Fruit fly (Drosophila melanogaster) whole organism, embryonic: ENCODE results near the gene CG9132.
A peak's percentile ranks its signal among the peaks of the same experiment; 100 is the strongest.

Experiments
- B-H1 ChIP-seq: fragments of 200-800 bp; sonication (Bioruptor generic); IDR thresholded peaks from 3 replicates; pipeline ENCODE4 v1.3.6; 2022; ENCODE audit warnings: missing biosample characterization, missing genetic modification characterization
- BEAF-32 ChIP-seq: fragments of 200-800 bp; sonication (Bioruptor generic); optimal IDR thresholded peaks from 3 replicates; lab custom pipeline; 2017; ENCODE audit warnings: missing biosample characterization, missing genetic modification characterization, mild to moderate bottlenecking, moderate library complexity, missing genetic modification reagents
- CG10321 ChIP-seq: fragments of 200-800 bp; sonication (Bioruptor generic); IDR thresholded peaks from 2 replicates; pipeline ENCODE4 v1.3.6; 2022; ENCODE audit warnings: missing biosample characterization, missing genetic modification characterization
- CG11085 ChIP-seq: fragments of 200-800 bp; sonication (Bioruptor generic); IDR thresholded peaks from 2 replicates; pipeline ENCODE4 v1.3.6; 2022; ENCODE audit warnings: missing biosample characterization, missing genetic modification characterization
- CG11247 ChIP-seq: fragments of 200-800 bp; sonication (Bioruptor generic); IDR thresholded peaks from 2 replicates; pipeline ENCODE4 v1.3.6; 2022; ENCODE audit warnings: missing biosample characterization, missing genetic modification characterization
- CG11504 ChIP-seq: fragments of 200-800 bp; sonication (Bioruptor generic); optimal IDR thresholded peaks from 3 replicates; lab custom pipeline; 2019; ENCODE audit warnings: missing biosample characterization, mild to moderate bottlenecking, missing genetic modification characterization, moderate library complexity
- CG12659 ChIP-seq: fragments of 200-800 bp; sonication (Bioruptor generic); optimal IDR thresholded peaks from 3 replicates; lab custom pipeline; 2017; ENCODE audit warnings: mild to moderate bottlenecking, missing biosample characterization, missing genetic modification reagents, missing genetic modification characterization
- CG15514 ChIP-seq: fragments of 200-800 bp; sonication (Bioruptor generic); optimal IDR thresholded peaks from 3 replicates; lab custom pipeline; 2017; ENCODE audit warnings: missing biosample characterization, missing genetic modification characterization, mild to moderate bottlenecking, moderate library complexity, missing genetic modification reagents
- CG15601 ChIP-seq: fragments of 200-800 bp; sonication (Bioruptor generic); optimal IDR thresholded peaks from 3 replicates; lab custom pipeline; 2019; ENCODE audit warnings: missing biosample characterization, mild to moderate bottlenecking, missing genetic modification characterization, moderate library complexity
- CG16779 ChIP-seq: fragments of 200-800 bp; sonication (Bioruptor generic); IDR thresholded peaks from 2 replicates; pipeline ENCODE4 v1.3.6; 2022; ENCODE audit warnings: missing biosample characterization, missing genetic modification characterization
- CG17612 ChIP-seq: fragments of 200-800 bp; sonication (Bioruptor generic); IDR thresholded peaks from 2 replicates; pipeline ENCODE4 v1.3.6; 2022; ENCODE audit warnings: missing biosample characterization, missing genetic modification characterization
- CG18262 ChIP-seq: fragments of 200-800 bp; optimal IDR thresholded peaks from 3 replicates; lab custom pipeline; 2019; ENCODE audit warnings: missing biosample characterization, mild to moderate bottlenecking, missing genetic modification characterization, moderate library complexity
- CG31365 ChIP-seq: fragments of 200-800 bp; sonication (Bioruptor generic); optimal IDR thresholded peaks from 2 replicates; lab custom pipeline; 2018; ENCODE audit warnings: missing biosample characterization, mild to moderate bottlenecking, missing genetic modification characterization
- CG3995 ChIP-seq: fragments of 200-800 bp; sonication (Bioruptor generic); optimal IDR thresholded peaks from 3 replicates; lab custom pipeline; 2016; ENCODE audit warnings: missing biosample characterization, missing genetic modification characterization
- CG4328 ChIP-seq: fragments of 200-800 bp; sonication (Bioruptor generic); optimal IDR thresholded peaks from 3 replicates; lab custom pipeline; 2017; ENCODE audit warnings: missing biosample characterization, missing genetic modification reagents, missing genetic modification characterization
- CG8281 ChIP-seq: fragments of 200-800 bp; sonication (Bioruptor generic); optimal IDR thresholded peaks from 2 replicates; lab custom pipeline; 2018; ENCODE audit warnings: missing biosample characterization, mild to moderate bottlenecking, missing genetic modification characterization, moderate library complexity
- CG8290 ChIP-seq, 3 experiments: fragments of 200-800 bp; sonication (Bioruptor generic); optimal IDR thresholded peaks; 2 replicates each; lab custom pipeline; 2016 to 2019; ENCODE audit warnings: missing biosample characterization in 3 of 3, missing genetic modification characterization in 3 of 3, mild to moderate bottlenecking in 2 of 3, moderate library complexity in 1 of 3
- CG8359 ChIP-seq: fragments of 200-800 bp; sonication (Bioruptor generic); optimal IDR thresholded peaks from 2 replicates; lab custom pipeline; 2017; ENCODE audit warnings: missing biosample characterization, mild to moderate bottlenecking, missing genetic modification characterization, borderline replicate concordance
- CHES-1-like ChIP-seq: fragments of 200-800 bp; sonication (Bioruptor generic); optimal IDR thresholded peaks from 2 replicates; lab custom pipeline; 2016; ENCODE audit warnings: missing biosample characterization, missing genetic modification characterization
- CkIIα-i1 ChIP-seq: fragments of 200-800 bp; sonication (Bioruptor generic); IDR thresholded peaks from 2 replicates; pipeline ENCODE4 v1.3.6; 2022; ENCODE audit warnings: missing biosample characterization, missing genetic modification characterization
- Dek ChIP-seq: fragments of 200-800 bp; sonication (Bioruptor generic); optimal IDR thresholded peaks from 3 replicates; lab custom pipeline; 2019; ENCODE audit warnings: missing biosample characterization, mild to moderate bottlenecking, missing genetic modification characterization, moderate library complexity
- Hr78 ChIP-seq, 2 experiments: fragments of 200-800 bp in 1 of 2; fragments of >200 bp in 1 of 2; sonication (Bioruptor generic) in 1 of 2; optimal IDR thresholded peaks; 2 replicates each; lab custom pipeline; 2017 to 2019; ENCODE audit warnings: missing biosample characterization in 2 of 2, missing genetic modification characterization in 2 of 2, mild to moderate bottlenecking in 1 of 2, moderate library complexity in 1 of 2
- Lhr ChIP-seq: fragments of 200-800 bp; sonication (Bioruptor generic); optimal IDR thresholded peaks from 3 replicates; lab custom pipeline; 2017; ENCODE audit warnings: mild to moderate bottlenecking, missing biosample characterization, missing genetic modification reagents, missing genetic modification characterization
- Lpt ChIP-seq: fragments of >200 bp; optimal IDR thresholded peaks from 2 replicates; lab custom pipeline; 2018; ENCODE audit warnings: missing biosample characterization, missing genetic modification characterization
- Meics ChIP-seq: fragments of 200-800 bp; sonication (Bioruptor generic); optimal IDR thresholded peaks from 2 replicates; lab custom pipeline; 2017; ENCODE audit warnings: missing biosample characterization, mild to moderate bottlenecking, missing genetic modification characterization
- Opbp ChIP-seq: fragments of 200-800 bp; sonication (Bioruptor generic); IDR thresholded peaks from 3 replicates; pipeline ENCODE4 v1.3.6; 2022; ENCODE audit warnings: missing biosample characterization, missing genetic modification characterization; ENCODE audit not compliant: partially characterized antibody
- Pdp1 ChIP-seq, 2 experiments: fragments of 200-800 bp; sonication (Bioruptor generic); optimal IDR thresholded peaks; 3 replicates each; lab custom pipeline; 2016; ENCODE audit warnings: missing biosample characterization in 2 of 2, missing genetic modification characterization in 2 of 2, mild to moderate bottlenecking in 1 of 2, moderate library complexity in 1 of 2
- Rx ChIP-seq: fragments of 200-800 bp; sonication (Bioruptor generic); IDR thresholded peaks from 2 replicates; pipeline ENCODE4 v1.3.6; 2022; ENCODE audit warnings: missing biosample characterization, missing genetic modification characterization
- Sin3A ChIP-seq: fragments of >200 bp; optimal IDR thresholded peaks from 2 replicates; lab custom pipeline; 2018
- Spps ChIP-seq: fragments of 200-800 bp; sonication (Bioruptor generic); optimal IDR thresholded peaks from 2 replicates; lab custom pipeline; 2018; ENCODE audit warnings: missing biosample characterization, mild to moderate bottlenecking, missing genetic modification characterization
- Sry-β ChIP-seq: fragments of 200-800 bp; sonication (Bioruptor generic); optimal IDR thresholded peaks from 2 replicates; lab custom pipeline; 2018; ENCODE audit warnings: missing biosample characterization, mild to moderate bottlenecking, missing genetic modification characterization, moderate library complexity
- Vsx1 ChIP-seq: fragments of 200-800 bp; sonication (Bioruptor generic); optimal IDR thresholded peaks from 2 replicates; lab custom pipeline; 2017; ENCODE audit warnings: missing biosample characterization, mild to moderate bottlenecking, missing genetic modification characterization, missing genetic modification reagents
- Xrp1 ChIP-seq: fragments of 200-800 bp; sonication (Bioruptor generic); IDR thresholded peaks from 2 replicates; pipeline ENCODE4 v1.3.6; 2022; ENCODE audit warnings: missing biosample characterization, missing genetic modification characterization
- ash1 ChIP-seq: fragments of 200-800 bp; sonication (Bioruptor generic); optimal IDR thresholded peaks from 2 replicates; lab custom pipeline; 2018; ENCODE audit warnings: missing biosample characterization, mild to moderate bottlenecking, missing genetic modification characterization
- cato ChIP-seq: fragments of 200-800 bp; sonication (Bioruptor generic); optimal IDR thresholded peaks from 2 replicates; lab custom pipeline; 2016; ENCODE audit warnings: missing biosample characterization, missing genetic modification characterization, borderline replicate concordance
- caup ChIP-seq: fragments of 200-800 bp; sonication (Bioruptor generic); optimal IDR thresholded peaks from 3 replicates; lab custom pipeline; 2017; ENCODE audit warnings: missing biosample characterization, mild to moderate bottlenecking, missing genetic modification characterization, moderate library complexity; ENCODE audit not compliant: severe bottlenecking
- ewg ChIP-seq: fragments of 200-800 bp; sonication (Bioruptor generic); optimal IDR thresholded peaks from 3 replicates; lab custom pipeline; 2017; ENCODE audit warnings: mild to moderate bottlenecking, missing biosample characterization, missing genetic modification reagents, missing genetic modification characterization
- gcm2 ChIP-seq: fragments of 200-800 bp; sonication (Bioruptor generic); optimal IDR thresholded peaks from 2 replicates; lab custom pipeline; 2016; ENCODE audit warnings: missing biosample characterization, missing genetic modification characterization
- gfzf ChIP-seq: fragments of 200-800 bp; sonication (Bioruptor generic); optimal IDR thresholded peaks from 2 replicates; lab custom pipeline; 2016; ENCODE audit warnings: missing biosample characterization, mild to moderate bottlenecking, missing genetic modification characterization, moderate library complexity
- grau ChIP-seq: fragments of 200-800 bp; optimal IDR thresholded peaks from 3 replicates; lab custom pipeline; 2019; ENCODE audit warnings: missing biosample characterization, mild to moderate bottlenecking, missing genetic modification characterization, moderate library complexity
- ind ChIP-seq: fragments of 200-800 bp; sonication (Bioruptor generic); optimal IDR thresholded peaks from 3 replicates; lab custom pipeline; 2016; ENCODE audit warnings: missing biosample characterization, missing genetic modification characterization
- kah ChIP-seq: fragments of 200-800 bp; sonication (Bioruptor generic); optimal IDR thresholded peaks from 2 replicates; lab custom pipeline; 2018; ENCODE audit warnings: missing biosample characterization, mild to moderate bottlenecking, missing genetic modification characterization
- nerfin-2 ChIP-seq: fragments of 200-800 bp; sonication (Bioruptor generic); IDR thresholded peaks from 2 replicates; pipeline ENCODE4 v1.3.6; 2022; ENCODE audit warnings: missing biosample characterization, missing genetic modification characterization; ENCODE audit not compliant: partially characterized antibody
- phol ChIP-seq: fragments of 200-800 bp; sonication (Bioruptor generic); optimal IDR thresholded peaks from 3 replicates; lab custom pipeline; 2018; ENCODE audit warnings: missing biosample characterization, mild to moderate bottlenecking, missing genetic modification characterization, moderate library complexity
- pnt ChIP-seq: fragments of 200-800 bp; sonication (Bioruptor generic); optimal IDR thresholded peaks from 3 replicates; lab custom pipeline; 2016; ENCODE audit warnings: missing biosample characterization, missing genetic modification characterization
- salm ChIP-seq: fragments of 200-800 bp; sonication (Bioruptor generic); optimal IDR thresholded peaks from 2 replicates; lab custom pipeline; 2018; ENCODE audit warnings: missing biosample characterization, mild to moderate bottlenecking, missing genetic modification characterization
- sima ChIP-seq: fragments of 200-800 bp; sonication (Bioruptor generic); optimal IDR thresholded peaks from 2 replicates; lab custom pipeline; 2016; ENCODE audit warnings: missing biosample characterization, missing genetic modification characterization
- tup ChIP-seq: fragments of 200-800 bp; sonication (Bioruptor generic); optimal IDR thresholded peaks from 2 replicates; lab custom pipeline; 2016; ENCODE audit warnings: missing biosample characterization, mild to moderate bottlenecking, missing genetic modification characterization, moderate library complexity
- wdn ChIP-seq: fragments of 200-800 bp; sonication (Bioruptor generic); IDR thresholded peaks from 2 replicates; pipeline ENCODE4 v1.3.6; 2022; ENCODE audit warnings: missing biosample characterization, missing genetic modification characterization
- zen2 ChIP-seq: fragments of 200-800 bp; sonication (Bioruptor generic); IDR thresholded peaks from 3 replicates; pipeline ENCODE4 v1.3.6; 2022; ENCODE audit warnings: missing biosample characterization, missing genetic modification characterization; ENCODE audit not compliant: partially characterized antibody

CG9132 gene

dm6 chrX:16803299-16803698, 2.8 kb upstream of the CG9132 start, which contains the start of the genes Rai1 and CG13005 (continued):
- TF ChIP-seq zen2 (GFP tag; lab: Robert Waterston, UW) (peak; percentile 58; the same call in 1 of the 3 replicates), Xrp1 (no peak), CG17612 (GFP tag; lab: Robert Waterston, UW) (no peak), CG8290 (GFP tag; optimal IDR thresholded peaks at IDR 0.05; lab: Kevin White, UChicago) (peak; percentile 43), CG8290 (tag; optimal IDR thresholded peaks at IDR 0.05; lab: Kevin White, UChicago) (peak in 1 of 2 experiments; percentile 31), gfzf (GFP tag; lab: Kevin White, UChicago) (peak; percentile 63), Pdp1 (GFP tag; optimal IDR thresholded peaks at IDR 0.05; lab: Kevin White, UChicago) (no peak), sima (GFP tag; lab: Kevin White, UChicago) (no peak), Lhr (GFP tag; lab: Kevin White, UChicago) (no peak), wdn (no peak), CG18262 (tag; lab: Kevin White, UChicago) (no peak), tup (no peak), cato (no peak), CG4328 (GFP tag; lab: Kevin White, UChicago) (no peak), CG8359 (GFP tag; lab: Kevin White, UChicago) (no peak), kah (no peak), ind (GFP tag; lab: Kevin White, UChicago) (no peak), CG8281 (no peak), CG11085 (no peak), salm (tag; lab: Kevin White, UChicago) (no peak), gcm2 (GFP tag; lab: Kevin White, UChicago) (no peak), Opbp (peak; percentile 83), Hr78 (GFP tag; optimal IDR thresholded peaks at IDR 0.05; lab: Kevin White, UChicago) (no peak), Lpt (no peak), CG16779 (no peak), pnt (GFP tag; lab: Kevin White, UChicago) (no peak), caup (no peak), CG31365 (no peak), Meics (GFP tag; lab: Kevin White, UChicago) (no peak), Dek (tag; lab: Kevin White, UChicago) (no peak), CG3995 (GFP tag; lab: Kevin White, UChicago) (no peak), ewg (GFP tag; lab: Kevin White, UChicago) (peak; percentile 54), Sin3A (lab: Kevin White, UChicago) (peak; percentile 26), nerfin-2 (peak; percentile 72), CG15601 (tag; lab: Kevin White, UChicago) (no peak), CG11247 (GFP tag; lab: Robert Waterston, UW) (no peak), ash1 (GFP tag; lab: Kevin White, UChicago) (no peak), Spps (tag; lab: Kevin White, UChicago) (no peak), grau (no peak), Vsx1 (no peak), BEAF-32 (GFP tag; lab: Kevin White, UChicago) (peak; percentile 84), CG15514 (peak; percentile 50), phol (tag; lab: Kevin White, UChicago) (peak; percentile 7), CHES-1-like (GFP tag; lab: Kevin White, UChicago) (no peak), Sry-β (GFP tag; lab: Kevin White, UChicago) (no peak), Rx (no peak), CG10321 (GFP tag; lab: Robert Waterston, UW) (no peak), CG12659 (GFP tag; lab: Kevin White, UChicago) (no peak), B-H1 (GFP tag; lab: Robert Waterston, UW) (no peak), CkIIα-i1 (0 out of 2 replicates have a peak, but pooled peaks have one; percentile 62), CG11504 (tag; lab: Kevin White, UChicago) (no peak)
